Fruit fly (Drosophila melanogaster) whole organism, embryonic: Measurements from ENCODE around the gene CG13297.

Experiments
- Ada2b ChIP-seq: fragments of 200-800 bp; sonication (Bioruptor generic); IDR thresholded peaks from 2 replicates; pipeline ENCODE4 v1.3.6; 2022; ENCODE audit warnings: missing biosample characterization, missing genetic modification characterization
- Adf1 ChIP-seq: fragments of 200-800 bp; sonication (Bioruptor generic); IDR thresholded peaks from 2 replicates; pipeline ENCODE4 v1.3.6; 2022; ENCODE audit warnings: missing biosample characterization, missing genetic modification characterization
- Blimp-1 ChIP-seq: fragments of 200-800 bp; sonication (Bioruptor generic); optimal IDR thresholded peaks from 3 replicates; lab custom pipeline; 2018; ENCODE audit warnings: missing biosample characterization, missing genetic modification characterization, mild to moderate bottlenecking, moderate library complexity, missing genetic modification reagents
- CG10209 ChIP-seq: fragments of 200-800 bp; sonication (Bioruptor generic); optimal IDR thresholded peaks from 3 replicates; lab custom pipeline; 2017; ENCODE audit warnings: missing biosample characterization, mild to moderate bottlenecking, missing genetic modification characterization, missing genetic modification reagents
- CG10543 ChIP-seq: fragments of 200-800 bp; sonication (Bioruptor generic); optimal IDR thresholded peaks from 3 replicates; lab custom pipeline; 2017; ENCODE audit warnings: missing biosample characterization, mild to moderate bottlenecking, missing genetic modification characterization, moderate library complexity
- CG11696 ChIP-seq: fragments of 200-800 bp; sonication (Bioruptor generic); IDR thresholded peaks from 2 replicates; pipeline ENCODE4 v1.3.6; 2022; ENCODE audit warnings: missing biosample characterization, missing genetic modification characterization
- CG13287 ChIP-seq: fragments of 200-800 bp; sonication (Bioruptor generic); IDR thresholded peaks from 2 replicates; pipeline ENCODE4 v1.3.6; 2022; ENCODE audit warnings: missing biosample characterization, missing genetic modification characterization; ENCODE audit not compliant: partially characterized antibody
- CG13894 ChIP-seq: fragments of 200-800 bp; sonication (Bioruptor generic); optimal IDR thresholded peaks from 3 replicates; lab custom pipeline; 2018; ENCODE audit warnings: missing biosample characterization, mild to moderate bottlenecking, missing genetic modification characterization, moderate library complexity
- CG14441 ChIP-seq: fragments of 200-800 bp; sonication (Bioruptor generic); IDR thresholded peaks from 2 replicates; pipeline ENCODE4 v1.3.6; 2022; ENCODE audit warnings: missing biosample characterization, missing genetic modification characterization
- CG17186 ChIP-seq: fragments of 200-800 bp; sonication (Bioruptor generic); optimal IDR thresholded peaks from 3 replicates; lab custom pipeline; 2017; ENCODE audit warnings: missing biosample characterization, missing genetic modification reagents, missing genetic modification characterization
- CG6791 ChIP-seq: fragments of 200-800 bp; sonication (Bioruptor generic); IDR thresholded peaks from 3 replicates; pipeline ENCODE4 v1.3.6; 2022; ENCODE audit warnings: missing biosample characterization, missing genetic modification characterization; ENCODE audit not compliant: partially characterized antibody
- CG6813 ChIP-seq: fragments of 200-800 bp; sonication (Bioruptor generic); optimal IDR thresholded peaks from 2 replicates; lab custom pipeline; 2017; ENCODE audit warnings: missing biosample characterization, missing genetic modification characterization, mild to moderate bottlenecking, moderate library complexity, missing genetic modification reagents
- CG7357 ChIP-seq: fragments of 200-800 bp; sonication (Bioruptor generic); IDR thresholded peaks from 3 replicates; pipeline ENCODE4 v1.3.6; 2022; ENCODE audit warnings: missing biosample characterization, missing genetic modification characterization
- CG7556 ChIP-seq: fragments of 200-800 bp; sonication (Bioruptor generic); optimal IDR thresholded peaks from 2 replicates; lab custom pipeline; 2017; ENCODE audit warnings: missing biosample characterization, mild to moderate bottlenecking, missing genetic modification characterization
- CG8765 ChIP-seq: fragments of 200-800 bp; sonication (Bioruptor generic); IDR thresholded peaks from 2 replicates; pipeline ENCODE4 v1.3.6; 2022; ENCODE audit warnings: missing biosample characterization, missing genetic modification characterization
- CTCF ChIP-seq: fragments of 200-800 bp; sonication (Bioruptor generic); optimal IDR thresholded peaks from 2 replicates; lab custom pipeline; 2017; ENCODE audit warnings: missing biosample characterization, mild to moderate bottlenecking, missing genetic modification characterization, moderate library complexity
- Deaf1 ChIP-seq: fragments of 200-800 bp; optimal IDR thresholded peaks from 3 replicates; lab custom pipeline; 2019; ENCODE audit warnings: missing biosample characterization, mild to moderate bottlenecking, missing genetic modification characterization, moderate library complexity
- Dek ChIP-seq: fragments of 200-800 bp; sonication (Bioruptor generic); optimal IDR thresholded peaks from 3 replicates; lab custom pipeline; 2019; ENCODE audit warnings: missing biosample characterization, mild to moderate bottlenecking, missing genetic modification characterization, moderate library complexity
- Dip2 ChIP-seq: fragments of 200-800 bp; sonication (Bioruptor generic); IDR thresholded peaks from 2 replicates; pipeline ENCODE4 v1.3.6; 2022; ENCODE audit warnings: missing biosample characterization, missing genetic modification characterization
- Hey ChIP-seq: fragments of 200-800 bp; sonication (Bioruptor generic); optimal IDR thresholded peaks from 3 replicates; lab custom pipeline; 2018; ENCODE audit warnings: missing biosample characterization, mild to moderate bottlenecking, missing genetic modification characterization
- HmgZ ChIP-seq: fragments of 200-800 bp; sonication (Bioruptor generic); optimal IDR thresholded peaks from 2 replicates; lab custom pipeline; 2018; ENCODE audit warnings: missing biosample characterization, mild to moderate bottlenecking, missing genetic modification characterization
- NC2β ChIP-seq: fragments of 200-800 bp; sonication (Bioruptor generic); optimal IDR thresholded peaks from 2 replicates; lab custom pipeline; 2016; ENCODE audit warnings: missing biosample characterization, missing genetic modification characterization
- Oli ChIP-seq: fragments of 200-800 bp; sonication (Bioruptor generic); optimal IDR thresholded peaks from 2 replicates; lab custom pipeline; 2018; ENCODE audit warnings: missing biosample characterization, mild to moderate bottlenecking, missing genetic modification characterization, moderate library complexity
- PHDP ChIP-seq: fragments of 200-800 bp; sonication (Bioruptor generic); optimal IDR thresholded peaks from 3 replicates; lab custom pipeline; 2018; ENCODE audit warnings: missing biosample characterization, mild to moderate bottlenecking, missing genetic modification characterization, moderate library complexity
- Sox102F ChIP-seq: fragments of 200-800 bp; sonication (Bioruptor generic); optimal IDR thresholded peaks from 2 replicates; lab custom pipeline; 2018; ENCODE audit warnings: missing biosample characterization, mild to moderate bottlenecking, missing genetic modification characterization, moderate library complexity
- abd-A ChIP-seq: fragments of 200-800 bp; sonication (Bioruptor generic); optimal IDR thresholded peaks from 3 replicates; lab custom pipeline; 2019; ENCODE audit warnings: missing biosample characterization, mild to moderate bottlenecking, missing genetic modification characterization, moderate library complexity
- bsh ChIP-seq, 2 experiments: fragments of 200-800 bp; sonication (Bioruptor generic); optimal IDR thresholded peaks; 2 replicates each; lab custom pipeline; 2017 to 2018; ENCODE audit warnings: mild to moderate bottlenecking in 2 of 2, missing biosample characterization in 2 of 2, missing genetic modification characterization in 2 of 2, moderate library complexity in 1 of 2
- chinmo ChIP-seq: fragments of 200-800 bp; sonication (Bioruptor generic); IDR thresholded peaks from 4 replicates; pipeline ENCODE4 v1.3.6; 2022; ENCODE audit warnings: missing biosample characterization, missing genetic modification characterization; ENCODE audit not compliant: partially characterized antibody
- chm ChIP-seq: fragments of 200-800 bp; sonication (Bioruptor generic); IDR thresholded peaks from 2 replicates; pipeline ENCODE4 v1.3.6; 2022; ENCODE audit warnings: missing biosample characterization, missing genetic modification characterization
- ci ChIP-seq: fragments of 200-800 bp; sonication (Bioruptor generic); IDR thresholded peaks from 3 replicates; pipeline ENCODE4 v1.3.6; 2022; ENCODE audit warnings: missing biosample characterization, missing genetic modification characterization
- da ChIP-seq: fragments of 200-800 bp; sonication (Bioruptor generic); optimal IDR thresholded peaks from 2 replicates; lab custom pipeline; 2016; ENCODE audit warnings: missing biosample characterization, missing genetic modification characterization
- dan ChIP-seq: fragments of 200-800 bp; sonication (Bioruptor generic); IDR thresholded peaks from 2 replicates; pipeline ENCODE4 v1.3.6; 2022; ENCODE audit warnings: missing biosample characterization, missing genetic modification characterization
- eyg ChIP-seq: fragments of 200-800 bp; sonication (Bioruptor generic); optimal IDR thresholded peaks from 3 replicates; lab custom pipeline; 2016; ENCODE audit warnings: missing biosample characterization, missing genetic modification characterization
- ftz-f1 ChIP-seq: fragments of 200-800 bp; sonication (Bioruptor generic); optimal IDR thresholded peaks from 2 replicates; lab custom pipeline; 2016; ENCODE audit warnings: missing biosample characterization, missing genetic modification characterization
- lmd ChIP-seq: fragments of 200-800 bp; sonication (Bioruptor generic); IDR thresholded peaks from 2 replicates; pipeline ENCODE4 v1.3.6; 2022; ENCODE audit warnings: missing biosample characterization, missing genetic modification characterization
- lov ChIP-seq, 2 experiments: fragments of 200-800 bp in 1 of 2; fragments of >200 bp in 1 of 2; sonication (Bioruptor generic) in 1 of 2; IDR thresholded peaks in 1 of 2; optimal IDR thresholded peaks in 1 of 2; 2 replicates in 1 of 2; 3 replicates in 1 of 2; pipeline versions ENCODE4 v1.3.6 to Lab custom; 2017 to 2022; ENCODE audit warnings: missing biosample characterization in 1 of 2, missing genetic modification characterization in 1 of 2
- nerfin-1 ChIP-seq: fragments of 200-800 bp; sonication (Bioruptor generic); optimal IDR thresholded peaks from 3 replicates; lab custom pipeline; 2019; ENCODE audit warnings: missing biosample characterization, mild to moderate bottlenecking, missing genetic modification characterization, moderate library complexity
- nom ChIP-seq: fragments of 200-800 bp; sonication (Bioruptor generic); optimal IDR thresholded peaks from 2 replicates; lab custom pipeline; 2017; ENCODE audit warnings: missing biosample characterization, missing genetic modification characterization, mild to moderate bottlenecking, moderate library complexity, missing genetic modification reagents
- phol ChIP-seq: fragments of 200-800 bp; sonication (Bioruptor generic); optimal IDR thresholded peaks from 3 replicates; lab custom pipeline; 2018; ENCODE audit warnings: missing biosample characterization, mild to moderate bottlenecking, missing genetic modification characterization, moderate library complexity
- pros ChIP-seq: fragments of 200-800 bp; sonication (Bioruptor generic); optimal IDR thresholded peaks from 3 replicates; lab custom pipeline; 2019; ENCODE audit warnings: missing biosample characterization, mild to moderate bottlenecking, missing genetic modification characterization, moderate library complexity
- pzg ChIP-seq: fragments of 200-800 bp; sonication (Bioruptor generic); optimal IDR thresholded peaks from 3 replicates; lab custom pipeline; 2018; ENCODE audit warnings: missing biosample characterization, mild to moderate bottlenecking, missing genetic modification characterization, moderate library complexity
- ro ChIP-seq: fragments of 200-800 bp; sonication (Bioruptor generic); IDR thresholded peaks from 2 replicates; pipeline ENCODE4 v1.3.6; 2022; ENCODE audit warnings: missing biosample characterization, missing genetic modification characterization
- run ChIP-seq: fragments of 200-800 bp; sonication (Bioruptor generic); optimal IDR thresholded peaks from 3 replicates; lab custom pipeline; 2018; ENCODE audit warnings: missing biosample characterization, mild to moderate bottlenecking, missing genetic modification characterization
- sd ChIP-seq: fragments of 200-800 bp; sonication (Bioruptor generic); optimal IDR thresholded peaks from 3 replicates; lab custom pipeline; 2018; ENCODE audit warnings: missing biosample characterization, mild to moderate bottlenecking, missing genetic modification characterization, moderate library complexity
- slou ChIP-seq: fragments of 200-800 bp; sonication (Bioruptor generic); optimal IDR thresholded peaks from 3 replicates; lab custom pipeline; 2016; ENCODE audit warnings: missing biosample characterization, missing genetic modification characterization
- sob ChIP-seq: fragments of 200-800 bp; sonication (Bioruptor generic); IDR thresholded peaks from 2 replicates; pipeline ENCODE4 v1.3.6; 2022; ENCODE audit warnings: missing biosample characterization, missing genetic modification characterization
- sqz ChIP-seq: fragments of 200-800 bp; sonication (Bioruptor generic); optimal IDR thresholded peaks from 3 replicates; lab custom pipeline; 2018; ENCODE audit warnings: missing biosample characterization, mild to moderate bottlenecking, missing genetic modification characterization
- tap ChIP-seq: fragments of 200-800 bp; optimal IDR thresholded peaks from 3 replicates; lab custom pipeline; 2019; ENCODE audit warnings: missing biosample characterization, mild to moderate bottlenecking, missing genetic modification characterization, moderate library complexity
- toy ChIP-seq: fragments of 200-800 bp; sonication (Bioruptor generic); IDR thresholded peaks from 2 replicates; pipeline ENCODE4 v1.3.6; 2022; ENCODE audit warnings: missing biosample characterization, missing genetic modification characterization
- vvl ChIP-seq: fragments of 200-800 bp; sonication (Bioruptor generic); IDR thresholded peaks from 2 replicates; pipeline ENCODE4 v1.3.6; 2022; ENCODE audit warnings: missing biosample characterization, missing genetic modification characterization
- z ChIP-seq: fragments of 200-800 bp; sonication (Bioruptor generic); IDR thresholded peaks from 3 replicates; pipeline ENCODE4 v1.3.6; 2022; ENCODE audit warnings: missing biosample characterization, missing genetic modification characterization

The CG13297 gene

dm6 chr3L:6154951-6155394 is 2.2 kb downstream of the CG13297 start:
- TF ChIP-seq Adf1 (GFP tag; lab: Robert Waterston, UW) (no peak), z (peak; percentile 67; the same call in 2 of the 3 replicates), CG13894 (tag; lab: Kevin White, UChicago) (peak; percentile 50), sd (tag; lab: Kevin White, UChicago) (peak; percentile 82), abd-A (tag; lab: Kevin White, UChicago) (peak; percentile 71), chm (GFP tag; lab: Robert Waterston, UW) (no peak), CTCF (no peak), slou (GFP tag; lab: Kevin White, UChicago) (no peak), tap (tag; lab: Kevin White, UChicago) (no peak), Oli (no peak), CG17186 (GFP tag; lab: Kevin White, UChicago) (no peak), eyg (GFP tag; lab: Kevin White, UChicago) (no peak), sqz (GFP tag; lab: Kevin White, UChicago) (peak; percentile 33), CG6791 (GFP tag; lab: Robert Waterston, UW) (0 out of 3 replicates have a peak, but pooled peaks have one; percentile 6), CG8765 (GFP tag; lab: Robert Waterston, UW) (no peak), dan (GFP tag; lab: Robert Waterston, UW) (no peak), run (tag; lab: Kevin White, UChicago) (no peak), ftz-f1 (peak; percentile 71), CG10209 (GFP tag; lab: Kevin White, UChicago) (peak; percentile 48), Deaf1 (tag; lab: Kevin White, UChicago) (peak; percentile 63), chinmo (GFP tag; lab: Robert Waterston, UW) (peak; percentile 98), bsh (GFP tag; optimal IDR thresholded peaks at IDR 0.05; lab: Kevin White, UChicago) (no peak), CG11696 (GFP tag; lab: Robert Waterston, UW) (no peak), CG10543 (peak; percentile 36), lmd (GFP tag; lab: Robert Waterston, UW) (no peak), Blimp-1 (GFP tag; lab: Kevin White, UChicago) (peak; percentile 86), nerfin-1 (no peak), da (GFP tag; lab: Kevin White, UChicago) (no peak), vvl (GFP tag; lab: Robert Waterston, UW) (0 out of 2 replicates have a peak, but pooled peaks have one; percentile 59), Dek (tag; lab: Kevin White, UChicago) (no peak), pros (GFP tag; lab: Kevin White, UChicago) (peak; percentile 99), CG7556 (GFP tag; lab: Kevin White, UChicago) (no peak), toy (no peak), CG13287 (GFP tag; lab: Robert Waterston, UW) (no peak), sob (GFP tag; lab: Robert Waterston, UW) (no peak), CG6813 (GFP tag; lab: Kevin White, UChicago) (no peak), lov (optimal IDR thresholded peaks at IDR 0.05; lab: Kevin White, UChicago) (no peak), lov (GFP tag; IDR thresholded peaks at IDR 0.05; lab: Robert Waterston, UW) (no peak), CG14441 (GFP tag; lab: Robert Waterston, UW) (no peak), PHDP (no peak), phol (tag; lab: Kevin White, UChicago) (no peak), ro (GFP tag; lab: Robert Waterston, UW) (no peak), Ada2b (no peak), Hey (tag; lab: Kevin White, UChicago) (no peak), CG7357 (GFP tag; lab: Robert Waterston, UW) (no peak), Sox102F (GFP tag; lab: Kevin White, UChicago) (no peak), nom (GFP tag; lab: Kevin White, UChicago) (peak; percentile 96), HmgZ (no peak), Dip2 (GFP tag; lab: Robert Waterston, UW) (no peak), NC2β (GFP tag; lab: Kevin White, UChicago) (no peak), ci (no peak; the same call in 2 of the 3 replicates), pzg (GFP tag; lab: Kevin White, UChicago) (no peak)
